Worm (Caenorhabditis elegans): Measurements from ENCODE around the gene C49F8.3.

DNA sequence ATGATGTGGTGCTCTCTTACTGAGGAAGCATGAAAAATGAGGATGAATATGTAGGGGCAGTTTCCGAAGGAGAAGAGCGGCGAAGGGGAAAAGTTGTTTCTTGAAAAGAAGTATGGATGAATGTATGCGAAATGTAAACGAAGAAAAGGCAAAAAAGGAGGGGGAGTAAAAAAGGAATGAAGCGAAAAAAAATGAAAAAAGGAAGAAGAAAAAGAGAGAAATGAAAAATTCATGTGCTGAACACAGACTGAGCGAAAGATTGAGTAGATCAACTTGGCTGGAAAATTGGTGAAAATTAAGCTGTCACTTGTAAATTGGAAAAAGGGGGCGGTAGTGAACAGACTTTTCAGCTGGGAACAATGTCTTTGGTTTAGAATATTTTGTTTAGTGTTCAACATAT lies 22.4 kb downstream of the C49F8.3 start, which contains the start of gene C49F8.1:
- TF ChIP-seq flt-1 (GFP tag; IDR thresholded peaks at IDR 0.05), result no peak
- no peak for TF ChIP-seq hmbx-1 (tag; optimal IDR thresholded peaks at IDR 0.05)
- TF ChIP-seq ama-1 (optimal IDR thresholded peaks at IDR 0.05), result no peak
- no peak for TF ChIP-seq sea-1 (GFP tag; conservative IDR thresholded peaks at IDR 0.05)
- TF ChIP-seq hmg-4 (GFP tag; optimal IDR thresholded peaks at IDR 0.05), result no peak
- no peak for TF ChIP-seq tbx-11 (GFP tag; IDR thresholded peaks at IDR 0.05)
- TF ChIP-seq B0310.2 (tag; optimal IDR thresholded peaks at IDR 0.05), result no peak
- TF ChIP-seq ceh-36 (tag; optimal IDR thresholded peaks at IDR 0.05), result no peak
- TF ChIP-seq aly-1 (tag; optimal IDR thresholded peaks at IDR 0.05), result no peak
- no peak for TF ChIP-seq ets-7 (tag; optimal IDR thresholded peaks at IDR 0.05)

Measured in whole organism, early embryonic.